Fruit fly (Drosophila melanogaster): Measurements from ENCODE around the gene Zcchc7.
A peak's percentile ranks its signal among the peaks of the same experiment; 100 is the strongest.

The Zcchc7 gene

DNA sequence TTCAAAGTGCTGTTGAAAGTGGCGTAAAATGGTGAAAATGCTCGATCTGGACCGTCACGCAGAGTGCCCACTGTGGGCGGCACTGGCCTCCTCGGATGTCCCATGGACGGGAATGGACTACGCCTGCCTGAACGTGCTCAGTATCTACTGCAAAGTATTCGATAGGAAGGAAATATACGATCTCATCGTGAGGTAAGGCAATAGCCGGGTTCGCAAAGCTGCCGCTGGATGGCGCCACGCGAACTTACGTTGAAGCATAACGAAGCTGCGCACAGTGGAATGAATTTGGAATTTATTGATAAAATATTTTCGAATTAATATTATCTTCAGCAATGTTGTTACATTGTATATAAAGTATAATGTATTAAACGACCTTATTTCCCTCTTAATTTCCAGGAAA, 51.2 kb downstream of the Zcchc7 start (continued):
- TF ChIP-seq pan (optimal IDR thresholded peaks at IDR 0.05), result no peak
- TF ChIP-seq pan (GFP tag; optimal IDR thresholded peaks at IDR 0.05 in 1 of 2, IDR thresholded peaks at IDR 0.05 in 1 of 2), result peak in 1 of 2 experiments; percentile 38
- no peak for TF ChIP-seq CG7745 (tag; optimal IDR thresholded peaks at IDR 0.05)
- no peak for TF ChIP-seq Abd-B (GFP tag; optimal IDR thresholded peaks at IDR 0.05)
- TF ChIP-seq CG6813 (GFP tag; optimal IDR thresholded peaks at IDR 0.05), result no peak
- TF ChIP-seq Taf1 (GFP tag; IDR thresholded peaks at IDR 0.05), result no peak
- peak; percentile 22; the same call in 1 of the 3 replicates for TF ChIP-seq Dbx (GFP tag; IDR thresholded peaks at IDR 0.05)
- peak; percentile 22 for TF ChIP-seq Hmr (GFP tag; optimal IDR thresholded peaks at IDR 0.05)
- no peak for TF ChIP-seq HLH3B (GFP tag; IDR thresholded peaks at IDR 0.05)
- peak; percentile 64 for TF ChIP-seq CG4707 (GFP tag; optimal IDR thresholded peaks at IDR 0.05)
- TF ChIP-seq NfI (GFP tag; optimal IDR thresholded peaks at IDR 0.05), result peak; percentile 28
- TF ChIP-seq CG4617 (GFP tag; optimal IDR thresholded peaks at IDR 0.05; ENCODE audit: borderline replicate concordance), result no peak
- TF ChIP-seq ci (GFP tag; IDR thresholded peaks at IDR 0.05), result no peak
- TF ChIP-seq HLHmδ (GFP tag; optimal IDR thresholded peaks at IDR 0.05), result peak; percentile 35
- no peak for TF ChIP-seq CoRest (tag; optimal IDR thresholded peaks at IDR 0.05)
- TF ChIP-seq CG12744 (GFP tag; optimal IDR thresholded peaks at IDR 0.05), result no peak
- TF ChIP-seq Deaf1 (tag; optimal IDR thresholded peaks at IDR 0.05), result peak; percentile 28
- no peak for TF ChIP-seq CG8089 (GFP tag; optimal IDR thresholded peaks at IDR 0.05)
- TF ChIP-seq sob (GFP tag; IDR thresholded peaks at IDR 0.05), result peak; percentile 31; the same call in 1 of the 2 replicates
- no peak for TF ChIP-seq gro (GFP tag; optimal IDR thresholded peaks at IDR 0.05)
- 0 out of 2 replicates have a peak, but pooled peaks have one; percentile 17 for TF ChIP-seq CG10366 (GFP tag; IDR thresholded peaks at IDR 0.05)
- TF ChIP-seq z (GFP tag; IDR thresholded peaks at IDR 0.05), result no peak
- no peak for TF ChIP-seq pros (GFP tag; optimal IDR thresholded peaks at IDR 0.05)
- TF ChIP-seq tup (GFP tag; optimal IDR thresholded peaks at IDR 0.05), result no peak
- TF ChIP-seq toy (GFP tag; IDR thresholded peaks at IDR 0.05), result no peak
- TF ChIP-seq ap (GFP tag; IDR thresholded peaks at IDR 0.05), result no peak
- no peak for TF ChIP-seq Dek (tag; optimal IDR thresholded peaks at IDR 0.05)
- no peak for TF ChIP-seq CG2129 (GFP tag; IDR thresholded peaks at IDR 0.05; ENCODE audit: partially characterized antibody)
- no peak for TF ChIP-seq Atf-2 (GFP tag; optimal IDR thresholded peaks at IDR 0.05)
- TF ChIP-seq CG32532 (GFP tag; IDR thresholded peaks at IDR 0.05), result peak; percentile 66; the same call in 1 of the 2 replicates
- TF ChIP-seq CG15514 (GFP tag; optimal IDR thresholded peaks at IDR 0.05), result no peak
- TF ChIP-seq CG1529 (GFP tag; optimal IDR thresholded peaks at IDR 0.05), result no peak
- TF ChIP-seq row (GFP tag; IDR thresholded peaks at IDR 0.05), result peak; percentile 40; the same call in 1 of the 3 replicates
- no peak for TF ChIP-seq zfh1 (GFP tag; IDR thresholded peaks at IDR 0.05)
- no peak for TF ChIP-seq Xbp1 (GFP tag; optimal IDR thresholded peaks at IDR 0.05)
- no peak for TF ChIP-seq tx (GFP tag; optimal IDR thresholded peaks at IDR 0.05)
- TF ChIP-seq Stat92E (GFP tag; optimal IDR thresholded peaks at IDR 0.05), result no peak
- peak; percentile 24; the same call in 1 of the 2 replicates for TF ChIP-seq CG6689 (GFP tag; IDR thresholded peaks at IDR 0.05)
- peak; percentile 37 for TF ChIP-seq CG12769 (tag; optimal IDR thresholded peaks at IDR 0.05)
- TF ChIP-seq knrl (GFP tag; IDR thresholded peaks at IDR 0.05; ENCODE audit: partially characterized antibody), result 0 out of 3 replicates have a peak, but pooled peaks have one; percentile 27
- no peak for TF ChIP-seq H15 (GFP tag; IDR thresholded peaks at IDR 0.05)
- TF ChIP-seq CG11398 (GFP tag; optimal IDR thresholded peaks at IDR 0.05), result no peak
- TF ChIP-seq sens (GFP tag), result no peak
- no peak for TF ChIP-seq usp (GFP tag; optimal IDR thresholded peaks at IDR 0.05)
- TF ChIP-seq CG11456 (GFP tag; IDR thresholded peaks at IDR 0.05), result peak; percentile 68; the same call in 1 of the 3 replicates
- TF ChIP-seq otp (GFP tag; IDR thresholded peaks at IDR 0.05), result peak; percentile 16; the same call in 1 of the 3 replicates
- TF ChIP-seq CG3163 (GFP tag; optimal IDR thresholded peaks at IDR 0.05), result no peak
- TF ChIP-seq CG12299 (tag; optimal IDR thresholded peaks at IDR 0.05), result no peak
- TF ChIP-seq Asciz (GFP tag; optimal IDR thresholded peaks at IDR 0.05), result no peak
- no peak for TF ChIP-seq cg (GFP tag; optimal IDR thresholded peaks at IDR 0.05)
- TF ChIP-seq Lim3 (GFP tag; IDR thresholded peaks at IDR 0.05), result no peak

Measured in whole organism, embryonic.